Worm (Caenorhabditis elegans): ENCODE measurements around the gene D1005.10.

D1005.10 gene

DNA sequence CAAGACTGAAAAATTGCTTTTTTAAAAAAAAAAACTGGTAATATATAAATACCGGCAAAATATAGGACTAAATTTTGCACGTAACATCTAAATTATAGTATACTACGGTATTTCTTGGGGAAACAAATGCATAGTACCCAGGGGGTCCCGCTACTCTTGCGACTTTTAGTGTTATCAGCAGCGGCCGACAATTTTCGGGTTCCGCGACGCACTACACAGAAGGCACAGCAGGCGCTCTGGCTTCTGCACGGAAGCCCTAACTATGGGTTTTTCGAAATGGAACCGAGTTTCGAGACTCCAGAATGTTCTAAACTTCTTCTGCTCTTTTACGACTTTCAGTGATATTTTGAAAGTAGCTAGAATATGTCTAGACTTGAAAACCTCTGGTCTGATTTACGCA is 30.6 kb upstream of the D1005.10 start:
- TF ChIP-seq lin-15B (tag; optimal IDR thresholded peaks at IDR 0.05) (no peak), rnt-1 (tag; optimal IDR thresholded peaks at IDR 0.05) (no peak), snpc-4 (tag; optimal IDR thresholded peaks at IDR 0.05) (peak; percentile 84)

DNA sequence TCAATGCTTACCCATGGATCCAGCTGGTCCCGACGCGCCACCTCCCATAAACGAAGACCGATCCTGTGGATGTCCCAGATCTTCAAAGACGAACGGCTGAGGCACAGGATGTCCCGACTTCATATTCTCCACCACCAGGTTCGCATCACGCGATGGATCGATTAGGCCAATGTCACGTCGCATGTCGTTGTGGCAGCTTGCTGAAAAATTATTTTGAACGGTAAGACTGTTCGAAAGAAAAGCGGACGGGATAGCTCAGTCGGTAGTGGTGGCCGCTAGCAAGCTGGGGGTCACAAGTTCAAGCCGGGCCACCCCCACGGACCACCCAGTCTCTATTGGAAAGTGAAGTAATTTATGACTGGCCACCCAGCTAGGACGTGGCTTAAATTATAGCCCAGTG is 27.2 kb upstream of the D1005.10 start:
- no peak for TF ChIP-seq snu-23 (GFP tag; optimal IDR thresholded peaks at IDR 0.05)
- no peak for TF ChIP-seq snpc-4 (tag; optimal IDR thresholded peaks at IDR 0.05)
- no peak for TF ChIP-seq aha-1 (tag; optimal IDR thresholded peaks at IDR 0.05)
- TF ChIP-seq tlp-1 (tag; optimal IDR thresholded peaks at IDR 0.05), result no peak

- TF ChIP-seq jun-1 (tag; optimal IDR thresholded peaks at IDR 0.05) (no peak), pag-3 (tag; optimal IDR thresholded peaks at IDR 0.05; ENCODE audit: borderline replicate concordance, insufficient read depth) (no peak), snu-23 (GFP tag; optimal IDR thresholded peaks at IDR 0.05) (no peak), unc-98 (GFP tag; IDR thresholded peaks at IDR 0.05) (no peak), C16A3.4 (tag; optimal IDR thresholded peaks at IDR 0.05) (no peak), Y116A8C.19 (tag; optimal IDR thresholded peaks at IDR 0.05; ENCODE audit: borderline replicate concordance) (no peak), nhr-19 (GFP tag; conservative IDR thresholded peaks at IDR 0.05) (no peak), efl-3 (GFP tag; optimal IDR thresholded peaks at IDR 0.05) (no peak), skn-1 (tag; optimal IDR thresholded peaks at IDR 0.05) (no peak), swsn-7 (tag; optimal IDR thresholded peaks at IDR 0.05) (no peak), C34B4.2 (tag; optimal IDR thresholded peaks at IDR 0.05) (no peak), fos-1 (tag; optimal IDR thresholded peaks at IDR 0.05) (no peak), ceh-90 (tag; optimal IDR thresholded peaks at IDR 0.05) (no peak), hpl-2 (GFP tag; optimal IDR thresholded peaks at IDR 0.05) (no peak)
Observed at ce11 chrX:1512307-1512706, 26.3 kb upstream of the D1005.10 start.

DNA sequence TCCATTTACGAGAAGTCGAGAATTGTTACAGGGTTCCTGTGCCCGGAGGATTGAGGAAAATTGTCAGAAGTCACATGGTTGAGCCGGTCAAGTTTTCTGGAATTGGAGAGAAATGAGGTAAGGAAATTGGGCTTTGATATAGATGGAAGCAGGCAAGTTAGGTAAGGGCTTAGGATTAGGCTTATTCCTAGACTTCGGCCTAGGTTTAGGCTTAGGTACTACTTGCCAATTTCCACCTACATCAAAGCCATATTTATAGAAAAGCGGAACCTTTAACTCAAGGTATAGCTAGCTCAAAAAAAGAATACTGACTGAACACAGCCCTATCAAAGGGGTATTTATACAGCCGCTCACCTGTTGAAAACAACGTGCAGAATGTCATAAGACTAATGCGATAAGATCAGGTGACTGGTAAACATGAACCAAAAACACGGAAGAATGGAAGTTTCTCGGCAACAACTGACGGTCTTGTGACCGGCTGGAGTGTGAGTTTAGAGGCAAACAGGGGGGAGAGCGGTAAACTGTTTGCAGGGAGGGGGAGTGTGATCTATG is 18.6 kb upstream of the D1005.10 start:
- TF ChIP-seq mef-2 (tag; optimal IDR thresholded peaks at IDR 0.05), result no peak
- peak; percentile 17 for TF ChIP-seq fkh-8 (tag; optimal IDR thresholded peaks at IDR 0.05)
- TF ChIP-seq lin-39 (tag; optimal IDR thresholded peaks at IDR 0.05), result peak; percentile 82
- TF ChIP-seq sup-37 (GFP tag; optimal IDR thresholded peaks at IDR 0.05), result peak; percentile 85
- no peak for TF ChIP-seq unc-62 (GFP tag; optimal IDR thresholded peaks at IDR 0.05)
- peak; percentile 49 for TF ChIP-seq snpc-4 (tag; optimal IDR thresholded peaks at IDR 0.05)
- no peak for TF ChIP-seq nhr-76 (tag; optimal IDR thresholded peaks at IDR 0.05)
- peak; percentile 76 for TF ChIP-seq C04F5.9 (tag; optimal IDR thresholded peaks at IDR 0.05)
- peak; percentile 79 for TF ChIP-seq vab-15 (tag; optimal IDR thresholded peaks at IDR 0.05)
- peak; percentile 70 for TF ChIP-seq jun-1 (tag; optimal IDR thresholded peaks at IDR 0.05)
- TF ChIP-seq nhr-28 (tag; optimal IDR thresholded peaks at IDR 0.05), result no peak
- no peak for TF ChIP-seq hlh-4 (tag; optimal IDR thresholded peaks at IDR 0.05)
- TF ChIP-seq ceh-82 (tag; optimal IDR thresholded peaks at IDR 0.05), result peak in 1 of 3 experiments; percentile 2
- TF ChIP-seq fkh-4 (tag; optimal IDR thresholded peaks at IDR 0.05; ENCODE audit: borderline replicate concordance), result no peak
- peak; percentile 82 for TF ChIP-seq ztf-4 (tag; optimal IDR thresholded peaks at IDR 0.05)
- peak; percentile 49 for TF ChIP-seq sox-4 (tag; optimal IDR thresholded peaks at IDR 0.05)
- peak; percentile 84 for TF ChIP-seq pax-3 (tag; optimal IDR thresholded peaks at IDR 0.05)
- peak; percentile 34 to 100 (median 85) for TF ChIP-seq elt-3 (tag; optimal IDR thresholded peaks at IDR 0.05)
- 0 out of 2 replicates have a peak, but pooled peaks have one; percentile 3 for TF ChIP-seq isw-1 (GFP tag; IDR thresholded peaks at IDR 0.05)
- TF ChIP-seq nhr-12 (tag; optimal IDR thresholded peaks at IDR 0.05), result no peak
- peak; percentile 91 for TF ChIP-seq rnt-1 (tag; optimal IDR thresholded peaks at IDR 0.05)
- no peak for TF ChIP-seq sptf-1 (tag; optimal IDR thresholded peaks at IDR 0.05)
- TF ChIP-seq zip-4 (GFP tag; optimal IDR thresholded peaks at IDR 0.05), result peak; percentile 64
- no peak for TF ChIP-seq unc-86 (tag; optimal IDR thresholded peaks at IDR 0.05)
- TF ChIP-seq hpl-2 (GFP tag; optimal IDR thresholded peaks at IDR 0.05), result peak; percentile 90
- peak; percentile 98 for TF ChIP-seq nhr-90 (tag; optimal IDR thresholded peaks at IDR 0.05; ENCODE audit: poor library complexity)
- TF ChIP-seq ama-1 (optimal IDR thresholded peaks at IDR 0.05), result peak; percentile 99
- no peak for TF ChIP-seq pqm-1 (tag; optimal IDR thresholded peaks at IDR 0.05)
- peak; percentile 100 for TF ChIP-seq nhr-85 (tag)
- peak; percentile 65 for TF ChIP-seq nhr-237 (tag; optimal IDR thresholded peaks at IDR 0.05)
- peak; percentile 99 for TF ChIP-seq nhr-20 (tag; optimal IDR thresholded peaks at IDR 0.05)
- peak; percentile 95 for TF ChIP-seq nhr-19 (GFP tag; conservative IDR thresholded peaks at IDR 0.05)
- TF ChIP-seq efl-3 (GFP tag; optimal IDR thresholded peaks at IDR 0.05), result peak; percentile 35
- TF ChIP-seq nhr-84 (tag; optimal IDR thresholded peaks at IDR 0.05), result no peak
- peak; percentile 91 for TF ChIP-seq irx-1 (tag; optimal IDR thresholded peaks at IDR 0.05)
